Worm (Caenorhabditis elegans): Measurements from ENCODE around the gene T02E9.5.

DNA sequence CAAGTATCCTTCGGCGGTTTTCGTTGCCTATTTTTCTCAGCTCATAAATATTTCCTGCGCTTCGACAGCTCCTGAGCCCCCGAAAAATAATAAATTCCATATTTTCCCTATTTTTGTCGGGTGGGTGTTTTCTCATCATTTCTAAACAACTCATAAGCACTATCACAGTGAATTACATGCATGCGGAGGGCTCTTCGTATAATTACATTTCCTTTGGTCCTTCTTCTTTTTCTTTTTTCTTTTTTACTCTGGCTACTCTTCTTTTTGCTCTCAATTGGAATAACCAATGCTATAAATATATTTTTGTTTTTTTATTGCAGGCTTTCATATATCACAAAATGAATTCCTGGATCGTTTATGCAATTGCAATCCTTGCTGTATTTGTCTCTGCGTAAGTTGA lies at the start of gene T02E9.5:
- TF ChIP-seq nhr-85 (tag) (no peak), nhr-28 (tag; optimal IDR thresholded peaks at IDR 0.05) (no peak), nhr-11 (tag; optimal IDR thresholded peaks at IDR 0.05) (no peak), unc-62 (GFP tag; optimal IDR thresholded peaks at IDR 0.05) (no peak), lin-39 (tag; optimal IDR thresholded peaks at IDR 0.05) (no peak), jun-1 (tag; optimal IDR thresholded peaks at IDR 0.05) (no peak), mdl-1 (tag; optimal IDR thresholded peaks at IDR 0.05) (no peak), sup-37 (GFP tag; optimal IDR thresholded peaks at IDR 0.05) (no peak), ceh-82 (tag; optimal IDR thresholded peaks at IDR 0.05) (no peak), fkh-10 (GFP tag; optimal IDR thresholded peaks at IDR 0.05) (no peak), dpl-1 (GFP tag; optimal IDR thresholded peaks at IDR 0.05) (no peak), skn-1 (tag; optimal IDR thresholded peaks at IDR 0.05) (no peak), blmp-1 (tag; optimal IDR thresholded peaks at IDR 0.05) (no peak), nhr-77 (tag; optimal IDR thresholded peaks at IDR 0.05) (no peak)

All from whole organism, L1 larva.